Worm (Caenorhabditis elegans): ENCODE measurements around the gene Y37D8A.3.

Gene Y37D8A.3

DNA sequence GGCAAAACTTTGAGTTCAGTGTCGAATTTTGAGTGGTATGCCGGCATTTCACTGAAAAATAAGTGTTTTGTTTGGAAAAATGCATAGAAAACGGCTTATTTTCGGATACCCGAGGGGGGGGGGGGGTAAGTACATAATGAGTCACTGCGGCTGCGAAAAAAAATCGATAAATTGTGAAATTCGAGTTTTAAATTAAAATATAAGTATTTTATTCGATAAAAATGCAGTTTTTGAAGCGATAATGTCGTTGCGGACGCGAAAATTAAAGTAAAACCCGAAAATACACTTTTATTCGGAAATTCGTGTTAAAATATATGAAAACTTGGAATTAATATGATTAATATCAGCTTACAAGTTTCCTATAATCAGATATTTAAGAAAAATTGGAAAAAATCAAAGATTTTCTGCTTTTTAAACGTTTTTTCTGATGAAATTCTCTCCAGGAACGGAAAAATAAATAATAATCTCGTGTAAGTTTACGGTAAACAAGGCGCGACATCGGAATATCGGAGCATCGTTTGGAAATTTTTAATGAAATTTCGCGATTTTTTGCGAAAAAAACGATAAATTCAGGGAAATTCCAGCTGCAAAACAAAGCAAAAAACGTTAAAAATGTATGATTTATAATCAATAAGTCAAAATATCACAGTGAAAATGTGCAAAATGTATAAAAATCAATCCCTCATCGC lies 11.0 kb upstream of the Y37D8A.3 start, which contains the start of gene arx-5:
Gene arx-5, minus strand, starts transcription at position 51 of the 689 bp plus-strand sequence.
- TF ChIP-seq che-1 (tag; optimal IDR thresholded peaks at IDR 0.05) (no peak), unc-42 (tag; optimal IDR thresholded peaks at IDR 0.05) (peak; percentile 63), K09A11.1 (tag; optimal IDR thresholded peaks at IDR 0.05; ENCODE audit: insufficient read depth) (no peak)

DNA sequence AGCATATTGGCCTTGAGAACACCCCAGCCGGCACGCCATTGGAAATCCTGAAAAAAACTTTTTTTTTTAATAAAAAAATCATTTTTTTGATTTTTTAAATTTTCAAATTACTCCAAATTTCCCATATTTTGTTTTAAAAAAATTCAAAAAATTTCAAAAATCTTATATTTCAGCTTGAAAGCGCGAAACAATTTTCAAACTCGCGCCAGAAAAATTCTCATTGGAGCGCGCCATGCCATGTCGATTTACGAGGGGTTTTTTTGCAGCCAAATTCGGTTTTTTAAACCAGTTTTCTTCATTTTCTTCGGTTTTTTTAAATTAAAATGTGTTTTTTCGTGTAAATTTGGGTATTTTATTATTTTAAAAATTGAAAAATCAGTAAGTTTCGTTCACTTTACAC lies 10.0 kb upstream of the Y37D8A.3 start:
- TF ChIP-seq pat-9 (tag; optimal IDR thresholded peaks at IDR 0.05), result no peak
- TF ChIP-seq pqm-1 (tag; optimal IDR thresholded peaks at IDR 0.05), result no peak
- no peak for TF ChIP-seq tbx-7 (tag; optimal IDR thresholded peaks at IDR 0.05)
- no peak for TF ChIP-seq C08G9.2 (tag; optimal IDR thresholded peaks at IDR 0.05)
- no peak for TF ChIP-seq ztf-16 (tag; optimal IDR thresholded peaks at IDR 0.05)
- no peak for TF ChIP-seq ets-4 (tag; optimal IDR thresholded peaks at IDR 0.05)
- no peak for TF ChIP-seq K02D7.2 (tag; optimal IDR thresholded peaks at IDR 0.05)
- TF ChIP-seq che-1 (tag; optimal IDR thresholded peaks at IDR 0.05), result no peak
- TF ChIP-seq hlh-8 (tag; optimal IDR thresholded peaks at IDR 0.05), result no peak
- TF ChIP-seq rnt-1 (tag; optimal IDR thresholded peaks at IDR 0.05), result no peak
- no peak for TF ChIP-seq dmd-4 (tag; optimal IDR thresholded peaks at IDR 0.05; ENCODE audit: borderline replicate concordance)
- TF ChIP-seq sox-4 (tag; optimal IDR thresholded peaks at IDR 0.05), result no peak
- no peak for TF ChIP-seq ceh-9 (tag; optimal IDR thresholded peaks at IDR 0.05)
- no peak for TF ChIP-seq ttx-3 (tag; optimal IDR thresholded peaks at IDR 0.05)
- no peak for TF ChIP-seq ceh-45 (GFP tag; IDR thresholded peaks at IDR 0.05)

DNA sequence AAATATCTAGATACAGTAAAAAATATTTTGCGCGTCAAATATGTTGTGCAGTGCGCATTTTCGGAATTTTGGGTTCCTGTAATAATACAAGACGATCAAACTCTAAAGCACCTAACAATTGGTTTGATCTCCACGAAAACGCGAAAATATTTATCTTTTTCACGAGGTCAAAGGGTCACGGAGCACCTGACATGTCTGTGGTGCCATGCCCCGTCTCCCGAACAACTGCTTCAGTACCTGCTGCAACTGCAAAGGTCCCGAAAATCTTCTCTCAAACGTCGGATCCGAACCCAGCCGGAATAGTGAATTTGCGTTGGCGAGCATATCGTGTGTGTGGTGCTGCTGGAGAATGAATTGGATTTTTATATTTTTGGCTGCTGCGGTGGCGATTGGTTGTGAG lies 9.3 kb upstream of the Y37D8A.3 start, which contains the start of the genes Y37D8A.2 and Y37D8A.25:
Gene Y37D8A.2, plus strand, starts transcription at position 285 of the 400 bp plus-strand sequence.
Gene Y37D8A.25, minus strand, starts transcription at position 345 of the 400 bp plus-strand sequence.
- TF ChIP-seq mec-3 (tag; optimal IDR thresholded peaks at IDR 0.05; ENCODE audit: borderline replicate concordance), result no peak
- TF ChIP-seq syd-9 (tag; optimal IDR thresholded peaks at IDR 0.05), result no peak
- no peak for TF ChIP-seq K09A11.1 (tag; optimal IDR thresholded peaks at IDR 0.05; ENCODE audit: insufficient read depth)
- TF ChIP-seq ceh-22 (tag; optimal IDR thresholded peaks at IDR 0.05), result no peak
- TF ChIP-seq pat-9 (tag; optimal IDR thresholded peaks at IDR 0.05), result no peak
- no peak for TF ChIP-seq ceh-48 (tag; optimal IDR thresholded peaks at IDR 0.05)
- TF ChIP-seq sox-2 (GFP tag; IDR thresholded peaks at IDR 0.05), result no peak
- no peak for TF ChIP-seq T23F11.4 (GFP tag; optimal IDR thresholded peaks at IDR 0.05)
- no peak for TF ChIP-seq ceh-34 (tag; optimal IDR thresholded peaks at IDR 0.05)
- TF ChIP-seq rnt-1 (tag; optimal IDR thresholded peaks at IDR 0.05), result no peak
- TF ChIP-seq fkh-10 (GFP tag; optimal IDR thresholded peaks at IDR 0.05), result no peak
- TF ChIP-seq hlh-6 (tag; optimal IDR thresholded peaks at IDR 0.05), result no peak
- TF ChIP-seq unc-3 (GFP tag; conservative IDR thresholded peaks at IDR 0.05), result no peak
- no peak for TF ChIP-seq unc-3 (tag; optimal IDR thresholded peaks at IDR 0.05)
- TF ChIP-seq ceh-18 (tag; optimal IDR thresholded peaks at IDR 0.05), result no peak
- no peak for TF ChIP-seq sdc-2 (tag; optimal IDR thresholded peaks at IDR 0.05)
- TF ChIP-seq ceh-2 (tag; optimal IDR thresholded peaks at IDR 0.05), result no peak
- no peak for TF ChIP-seq ref-2 (tag; optimal IDR thresholded peaks at IDR 0.05)
- TF ChIP-seq unc-55 (GFP tag; optimal IDR thresholded peaks at IDR 0.05), result no peak
- no peak for TF ChIP-seq C38D4.7 (GFP tag; optimal IDR thresholded peaks at IDR 0.05)

ce11 chrIII:12821331-12821730 lies 7.8 kb upstream of the Y37D8A.3 start:
- TF ChIP-seq dve-1 (tag; optimal IDR thresholded peaks at IDR 0.05) (no peak), elt-2 (tag; optimal IDR thresholded peaks at IDR 0.05) (no peak), unc-42 (tag; optimal IDR thresholded peaks at IDR 0.05) (peak; percentile 55), hlh-6 (tag; optimal IDR thresholded peaks at IDR 0.05) (no peak), pros-1 (tag; optimal IDR thresholded peaks at IDR 0.05) (no peak), ref-2 (tag; optimal IDR thresholded peaks at IDR 0.05) (no peak), unc-55 (GFP tag; optimal IDR thresholded peaks at IDR 0.05) (no peak), elt-4 (tag; optimal IDR thresholded peaks at IDR 0.05) (no peak)

Data from whole organism, late embryonic.